Worm (Caenorhabditis elegans): Measurements from ENCODE around the gene lips-3.

The lips-3 gene

DNA sequence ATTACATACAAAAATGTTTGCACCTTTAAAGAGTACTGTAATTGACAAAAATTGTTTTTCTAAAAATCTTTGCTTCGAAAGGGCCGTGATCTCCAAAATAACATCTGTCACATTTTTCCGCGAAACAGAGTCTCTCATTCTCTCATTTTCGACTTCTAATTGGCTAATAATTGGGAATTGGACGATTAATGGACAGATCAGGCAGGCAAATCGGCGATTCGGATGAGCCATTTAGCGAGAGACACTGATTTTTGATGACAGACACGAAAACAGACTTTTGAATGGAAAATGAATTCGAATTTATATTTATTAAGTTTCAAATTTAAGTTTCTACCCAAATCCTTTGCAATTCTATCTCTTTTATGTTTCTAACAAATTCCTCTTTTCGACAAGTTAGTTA lies 12.5 kb upstream of the lips-3 start:
- TF ChIP-seq F13C5.2 (tag; optimal IDR thresholded peaks at IDR 0.05): no peak

ce11 chrIII:4612334-4612953 lies 3.9 kb upstream of the lips-3 start, which contains the start of gene sel-2:
sel-2 (minus strand) TSS chrIII:4612384.
- TF ChIP-seq tbx-11 (GFP tag; IDR thresholded peaks at IDR 0.05): no peak
- no peak for TF ChIP-seq ceh-13 (GFP tag; optimal IDR thresholded peaks at IDR 0.05)
- no peak for TF ChIP-seq ama-1 (optimal IDR thresholded peaks at IDR 0.05)
- no peak for TF ChIP-seq sea-1 (GFP tag; conservative IDR thresholded peaks at IDR 0.05)
- no peak for TF ChIP-seq hmbx-1 (tag; optimal IDR thresholded peaks at IDR 0.05)
- no peak for TF ChIP-seq ets-7 (tag; optimal IDR thresholded peaks at IDR 0.05)
- no peak for TF ChIP-seq aly-1 (tag; optimal IDR thresholded peaks at IDR 0.05)
- TF ChIP-seq tra-4 (tag; optimal IDR thresholded peaks at IDR 0.05): no peak
- TF ChIP-seq F13C5.2 (tag; optimal IDR thresholded peaks at IDR 0.05): no peak
- no peak for TF ChIP-seq scrt-1 (GFP tag; IDR thresholded peaks at IDR 0.05)
- no peak for TF ChIP-seq hnd-1 (tag; optimal IDR thresholded peaks at IDR 0.05)

DNA sequence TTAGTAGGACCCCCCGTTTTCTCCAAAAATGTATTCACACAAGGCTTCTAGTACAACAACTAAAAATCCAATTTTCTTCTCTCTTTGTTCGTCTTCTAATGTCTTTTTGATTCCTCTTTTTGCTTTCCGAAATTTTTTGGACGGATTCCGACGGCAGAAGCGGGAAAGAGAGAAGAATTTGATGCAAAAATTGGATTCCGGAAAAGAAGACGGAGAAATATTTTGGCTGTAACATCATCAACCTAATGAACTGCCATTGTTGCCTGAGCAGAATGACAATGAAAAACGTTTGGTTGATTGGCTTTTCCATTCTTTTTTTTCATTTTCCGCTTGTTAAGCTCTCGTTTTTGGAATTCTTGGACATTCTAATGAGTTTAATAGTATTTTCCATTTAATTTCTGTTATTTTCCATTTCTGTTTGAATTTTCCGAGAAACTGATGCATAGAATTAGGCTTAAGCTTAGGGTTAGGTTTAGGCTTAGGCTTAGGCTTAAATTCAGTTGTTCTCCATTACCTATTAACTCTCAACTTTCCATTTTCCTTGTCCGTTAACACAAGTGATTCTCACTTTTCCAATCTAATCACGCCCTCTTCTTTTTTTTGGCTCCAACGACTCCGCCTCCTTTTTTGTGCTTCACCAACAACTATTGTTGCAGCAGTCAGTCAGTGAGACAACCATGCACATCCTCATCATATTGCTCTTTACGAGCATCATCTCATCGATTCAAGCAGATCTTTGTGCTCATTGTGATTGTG lies 6.2 kb downstream of the lips-3 start, which contains the start of gene lron-5:
Gene lron-5, plus strand, starts transcription at position 655 of the 756 bp plus-strand sequence.
- no peak for TF ChIP-seq pes-1 (GFP tag; IDR thresholded peaks at IDR 0.05)
- TF ChIP-seq hmg-4 (GFP tag; optimal IDR thresholded peaks at IDR 0.05): no peak
- TF ChIP-seq tbx-37 (GFP tag; conservative IDR thresholded peaks at IDR 0.05): no peak
- no peak for TF ChIP-seq ceh-36 (tag; optimal IDR thresholded peaks at IDR 0.05)
- no peak for TF ChIP-seq ama-1 (optimal IDR thresholded peaks at IDR 0.05)
- no peak for TF ChIP-seq scrt-1 (GFP tag; IDR thresholded peaks at IDR 0.05)
- no peak for TF ChIP-seq tra-4 (tag; optimal IDR thresholded peaks at IDR 0.05)
- TF ChIP-seq B0310.2 (tag; optimal IDR thresholded peaks at IDR 0.05): no peak

ce11 chrIII:4626148-4626922 lies 10.0 kb downstream of the lips-3 start:
- TF ChIP-seq tbx-37 (GFP tag; conservative IDR thresholded peaks at IDR 0.05) (no peak), tbx-11 (GFP tag; IDR thresholded peaks at IDR 0.05) (no peak), flt-1 (GFP tag; IDR thresholded peaks at IDR 0.05) (no peak), scrt-1 (GFP tag; IDR thresholded peaks at IDR 0.05) (no peak), ama-1 (optimal IDR thresholded peaks at IDR 0.05) (no peak), pes-1 (GFP tag; IDR thresholded peaks at IDR 0.05) (no peak), F13C5.2 (tag; optimal IDR thresholded peaks at IDR 0.05) (no peak), tra-4 (tag; optimal IDR thresholded peaks at IDR 0.05) (no peak), ceh-13 (GFP tag; optimal IDR thresholded peaks at IDR 0.05) (no peak), B0310.2 (tag; optimal IDR thresholded peaks at IDR 0.05) (no peak), hmbx-1 (tag; optimal IDR thresholded peaks at IDR 0.05) (no peak), hmg-4 (GFP tag; optimal IDR thresholded peaks at IDR 0.05) (no peak), sea-1 (GFP tag; conservative IDR thresholded peaks at IDR 0.05) (no peak), ets-7 (tag; optimal IDR thresholded peaks at IDR 0.05) (no peak), hnd-1 (tag; optimal IDR thresholded peaks at IDR 0.05) (no peak), ceh-36 (tag; optimal IDR thresholded peaks at IDR 0.05) (no peak), aly-1 (tag; optimal IDR thresholded peaks at IDR 0.05) (no peak)

DNA sequence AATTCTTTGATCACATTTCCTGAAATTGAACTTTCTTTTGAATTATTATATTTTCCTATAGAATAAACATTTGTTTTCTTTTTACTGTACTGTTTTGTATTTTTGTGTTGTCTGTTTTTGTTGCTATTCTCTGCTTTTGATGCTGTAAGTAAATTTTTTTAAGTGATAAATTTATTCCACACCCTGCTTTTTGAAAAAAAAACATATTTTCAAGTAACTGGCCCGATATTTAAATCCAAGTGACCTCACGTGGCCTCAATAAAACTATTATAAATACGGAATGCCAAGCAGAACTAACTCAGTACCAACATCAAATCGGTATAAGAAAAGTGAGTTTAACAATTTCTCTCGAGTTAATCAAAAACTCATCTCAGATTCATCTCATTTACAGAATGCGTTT lies 11.8 kb downstream of the lips-3 start, which contains the start of gene clec-151:
Gene clec-151, plus strand, starts transcription at position 301 of the 400 bp plus-strand sequence.
- TF ChIP-seq F13C5.2 (tag; optimal IDR thresholded peaks at IDR 0.05) (no peak), ets-7 (tag; optimal IDR thresholded peaks at IDR 0.05) (no peak), scrt-1 (GFP tag; IDR thresholded peaks at IDR 0.05) (no peak), pes-1 (GFP tag; IDR thresholded peaks at IDR 0.05) (no peak), hmg-4 (GFP tag; optimal IDR thresholded peaks at IDR 0.05) (no peak), ceh-13 (GFP tag; optimal IDR thresholded peaks at IDR 0.05) (no peak), hnd-1 (tag; optimal IDR thresholded peaks at IDR 0.05) (no peak), hmbx-1 (tag; optimal IDR thresholded peaks at IDR 0.05) (no peak), B0310.2 (tag; optimal IDR thresholded peaks at IDR 0.05) (no peak), ama-1 (optimal IDR thresholded peaks at IDR 0.05) (no peak), tbx-37 (GFP tag; conservative IDR thresholded peaks at IDR 0.05) (no peak), ceh-36 (tag; optimal IDR thresholded peaks at IDR 0.05) (no peak), aly-1 (tag; optimal IDR thresholded peaks at IDR 0.05) (no peak), tbx-11 (GFP tag; IDR thresholded peaks at IDR 0.05) (no peak)

- TF ChIP-seq tbx-11 (GFP tag; IDR thresholded peaks at IDR 0.05) (no peak), pes-1 (GFP tag; IDR thresholded peaks at IDR 0.05) (no peak), hmg-4 (GFP tag; optimal IDR thresholded peaks at IDR 0.05) (no peak), sea-1 (GFP tag; conservative IDR thresholded peaks at IDR 0.05) (no peak), hmbx-1 (tag; optimal IDR thresholded peaks at IDR 0.05) (no peak), flt-1 (GFP tag; IDR thresholded peaks at IDR 0.05) (no peak), F13C5.2 (tag; optimal IDR thresholded peaks at IDR 0.05) (no peak), ceh-13 (GFP tag; optimal IDR thresholded peaks at IDR 0.05) (no peak), hnd-1 (tag; optimal IDR thresholded peaks at IDR 0.05) (no peak)
These were observed 18.6 kb downstream of the lips-3 start, which contains the start of gene clec-153 for ce11 chrIII:4634947-4635346. clec-153 (plus strand) TSS chrIII:4635247.

ce11 chrIII:4643262-4643661 lies 26.9 kb downstream of the lips-3 start, which contains the start of gene pfas-1:
pfas-1 (minus strand) TSS chrIII:4643310.
- TF ChIP-seq hmbx-1 (tag; optimal IDR thresholded peaks at IDR 0.05) (no peak), hmg-4 (GFP tag; optimal IDR thresholded peaks at IDR 0.05) (no peak), pes-1 (GFP tag; IDR thresholded peaks at IDR 0.05) (no peak), ama-1 (optimal IDR thresholded peaks at IDR 0.05) (no peak), scrt-1 (GFP tag; IDR thresholded peaks at IDR 0.05) (no peak), flt-1 (GFP tag; IDR thresholded peaks at IDR 0.05) (no peak)
